Worm (Caenorhabditis elegans): ENCODE data around the gene larp-1.
"Not testable (repeated sequence)": the region's sequence is repeated elsewhere in the genome, so short reads cannot be mapped to it uniquely, and the experiment has no call there.

DNA sequence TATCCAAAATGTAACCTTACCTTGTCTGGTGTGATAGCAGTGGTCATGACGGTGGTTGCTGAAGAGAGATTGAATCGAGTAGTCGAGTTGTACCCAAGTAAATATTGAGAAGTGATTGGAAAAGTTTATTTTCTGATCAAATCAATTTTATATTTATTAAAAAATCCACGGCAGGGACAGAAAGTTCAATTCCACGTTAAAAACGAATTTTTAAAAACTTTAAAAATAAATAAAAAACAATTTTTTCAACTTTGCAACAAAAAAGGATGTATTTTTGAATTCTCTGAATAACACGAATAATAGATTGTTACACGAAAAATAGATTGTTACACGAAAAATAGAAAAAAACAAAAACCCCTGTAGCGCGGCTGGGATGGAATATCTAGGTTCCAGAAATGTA lies 38.3 kb upstream of the larp-1 start, which contains the start of gene C45G9.9:
- not testable (repeated sequence) for TF ChIP-seq him-1, W03F9.2, dao-5 (tag; optimal IDR thresholded peaks at IDR 0.05)

All from whole organism, L4/young adult.